Fruit fly (Drosophila melanogaster) whole organism, embryonic: ENCODE data around the gene CG11674.
A peak's percentile ranks its signal among the peaks of the same experiment; 100 is the strongest.

ENCODE experiments used
- C15 ChIP-seq: fragments of 200-800 bp; sonication (Bioruptor generic); IDR thresholded peaks from 3 replicates; pipeline ENCODE4 v1.3.6; 2022; ENCODE audit warnings: missing biosample characterization, missing genetic modification characterization
- CG1024 ChIP-seq: fragments of 200-800 bp; sonication (Bioruptor generic); IDR thresholded peaks from 2 replicates; pipeline ENCODE4 v1.3.6; 2022; ENCODE audit warnings: missing biosample characterization, missing genetic modification characterization
- CG10274 ChIP-seq: fragments of 200-800 bp; sonication (Bioruptor generic); optimal IDR thresholded peaks from 3 replicates; lab custom pipeline; 2017; ENCODE audit warnings: missing biosample characterization, mild to moderate bottlenecking, missing genetic modification characterization
- CG11085 ChIP-seq: fragments of 200-800 bp; sonication (Bioruptor generic); IDR thresholded peaks from 2 replicates; pipeline ENCODE4 v1.3.6; 2022; ENCODE audit warnings: missing biosample characterization, missing genetic modification characterization
- CG11093 ChIP-seq: fragments of 200-800 bp; sonication (Bioruptor generic); IDR thresholded peaks from 3 replicates; pipeline ENCODE4 v1.3.6; 2022; ENCODE audit warnings: missing biosample characterization, missing genetic modification characterization
- CG11247 ChIP-seq: fragments of 200-800 bp; sonication (Bioruptor generic); IDR thresholded peaks from 2 replicates; pipeline ENCODE4 v1.3.6; 2022; ENCODE audit warnings: missing biosample characterization, missing genetic modification characterization
- CG12071 ChIP-seq: fragments of 200-800 bp; sonication (Bioruptor generic); optimal IDR thresholded peaks from 3 replicates; lab custom pipeline; 2018; ENCODE audit warnings: missing biosample characterization, mild to moderate bottlenecking, missing genetic modification characterization
- CG12155 ChIP-seq: fragments of 200-800 bp; sonication (Bioruptor generic); optimal IDR thresholded peaks from 3 replicates; lab custom pipeline; 2016; ENCODE audit warnings: missing biosample characterization, missing genetic modification characterization
- CG13296 ChIP-seq: fragments of 200-800 bp; sonication (Bioruptor generic); optimal IDR thresholded peaks from 3 replicates; lab custom pipeline; 2018; ENCODE audit warnings: missing biosample characterization, mild to moderate bottlenecking, missing genetic modification characterization
- CG13424 ChIP-seq: fragments of 200-800 bp; sonication (Bioruptor generic); optimal IDR thresholded peaks from 2 replicates; lab custom pipeline; 2019; ENCODE audit warnings: missing biosample characterization, mild to moderate bottlenecking, missing genetic modification characterization, moderate library complexity
- CG13775 ChIP-seq: fragments of 200-800 bp; sonication (Bioruptor generic); optimal IDR thresholded peaks from 3 replicates; lab custom pipeline; 2017; ENCODE audit warnings: missing biosample characterization, mild to moderate bottlenecking, missing genetic modification characterization
- CG15601 ChIP-seq: fragments of 200-800 bp; sonication (Bioruptor generic); optimal IDR thresholded peaks from 3 replicates; lab custom pipeline; 2019; ENCODE audit warnings: missing biosample characterization, mild to moderate bottlenecking, missing genetic modification characterization, moderate library complexity
- CG30431 ChIP-seq: fragments of 200-800 bp; sonication (Bioruptor generic); optimal IDR thresholded peaks from 2 replicates; lab custom pipeline; 2017; ENCODE audit warnings: missing biosample characterization, missing genetic modification characterization
- CG31388 ChIP-seq: fragments of 200-800 bp; sonication (Bioruptor generic); optimal IDR thresholded peaks from 2 replicates; lab custom pipeline; 2016; ENCODE audit warnings: missing biosample characterization, missing genetic modification characterization
- CG32767 ChIP-seq: fragments of 200-800 bp; sonication (Bioruptor generic); IDR thresholded peaks from 2 replicates; pipeline ENCODE4 v1.3.6; 2022; ENCODE audit warnings: missing biosample characterization, missing genetic modification characterization
- CG33213 ChIP-seq: fragments of 200-800 bp; sonication (Bioruptor generic); optimal IDR thresholded peaks from 3 replicates; lab custom pipeline; 2016; ENCODE audit warnings: missing biosample characterization, missing genetic modification characterization
- CG34422 ChIP-seq: fragments of 200-800 bp; sonication (Bioruptor generic); IDR thresholded peaks from 3 replicates; pipeline ENCODE4 v1.3.6; 2022; ENCODE audit warnings: missing biosample characterization, missing genetic modification characterization
- CG42726 ChIP-seq: fragments of 200-800 bp; sonication (Bioruptor generic); IDR thresholded peaks from 2 replicates; pipeline ENCODE4 v1.3.6; 2022; ENCODE audit warnings: missing biosample characterization, missing genetic modification characterization; ENCODE audit not compliant: partially characterized antibody
- CG4820 ChIP-seq: fragments of 200-800 bp; sonication (Bioruptor generic); optimal IDR thresholded peaks from 3 replicates; lab custom pipeline; 2016; ENCODE audit warnings: missing biosample characterization, missing genetic modification characterization
- CG6765 ChIP-seq: fragments of 200-800 bp; sonication (Bioruptor generic); optimal IDR thresholded peaks from 3 replicates; lab custom pipeline; 2017; ENCODE audit warnings: missing biosample characterization, mild to moderate bottlenecking, missing genetic modification characterization
- CG6813 ChIP-seq: fragments of 200-800 bp; sonication (Bioruptor generic); optimal IDR thresholded peaks from 2 replicates; lab custom pipeline; 2017; ENCODE audit warnings: missing biosample characterization, missing genetic modification characterization, mild to moderate bottlenecking, moderate library complexity, missing genetic modification reagents
- CG8281 ChIP-seq: fragments of 200-800 bp; sonication (Bioruptor generic); optimal IDR thresholded peaks from 2 replicates; lab custom pipeline; 2018; ENCODE audit warnings: missing biosample characterization, mild to moderate bottlenecking, missing genetic modification characterization, moderate library complexity
- CG8924 ChIP-seq: fragments of 200-800 bp; optimal IDR thresholded peaks from 3 replicates; lab custom pipeline; 2019; ENCODE audit warnings: missing biosample characterization, mild to moderate bottlenecking, missing genetic modification characterization, moderate library complexity
- CG9437 ChIP-seq: fragments of 200-800 bp; sonication (Bioruptor generic); optimal IDR thresholded peaks from 2 replicates; lab custom pipeline; 2018; ENCODE audit warnings: missing biosample characterization, mild to moderate bottlenecking, missing genetic modification characterization
- D ChIP-seq, 2 experiments: fragments of 200-800 bp in 1 of 2; fragments of >200 bp in 1 of 2; sonication (Bioruptor generic) in 1 of 2; optimal IDR thresholded peaks; 2 replicates in 1 of 2; 3 replicates in 1 of 2; lab custom pipeline; 2017; ENCODE audit warnings: mild to moderate bottlenecking in 1 of 2, missing biosample characterization in 1 of 2, missing genetic modification characterization in 1 of 2, missing genetic modification reagents in 1 of 2
- Dref ChIP-seq: fragments of 200-800 bp; sonication (Bioruptor generic); IDR thresholded peaks from 2 replicates; pipeline ENCODE4 v1.3.6; 2022; ENCODE audit warnings: missing biosample characterization, missing genetic modification characterization
- Fer3 ChIP-seq: fragments of 200-800 bp; sonication (Bioruptor generic); optimal IDR thresholded peaks from 2 replicates; lab custom pipeline; 2018; ENCODE audit warnings: missing biosample characterization, mild to moderate bottlenecking, missing genetic modification characterization, moderate library complexity
- H15 ChIP-seq: fragments of 200-800 bp; sonication (Bioruptor generic); IDR thresholded peaks from 3 replicates; pipeline ENCODE4 v1.3.6; 2022; ENCODE audit warnings: missing biosample characterization, missing genetic modification characterization
- HLH4C ChIP-seq: fragments of 200-800 bp; sonication (Bioruptor generic); IDR thresholded peaks from 3 replicates; pipeline ENCODE4 v1.3.6; 2022; ENCODE audit warnings: missing biosample characterization, missing genetic modification characterization; ENCODE audit not compliant: partially characterized antibody
- Nf-YB ChIP-seq: fragments of 200-800 bp; sonication (Bioruptor generic); optimal IDR thresholded peaks from 3 replicates; lab custom pipeline; 2019; ENCODE audit warnings: missing biosample characterization, mild to moderate bottlenecking, missing genetic modification characterization, moderate library complexity
- bab2 ChIP-seq: fragments of 200-800 bp; sonication (Bioruptor generic); optimal IDR thresholded peaks from 2 replicates; lab custom pipeline; 2016; ENCODE audit warnings: missing biosample characterization, missing genetic modification characterization
- chn ChIP-seq: fragments of 200-800 bp; sonication (Bioruptor generic); optimal IDR thresholded peaks from 2 replicates; lab custom pipeline; 2016; ENCODE audit warnings: missing biosample characterization, missing genetic modification characterization
- dan ChIP-seq: fragments of 200-800 bp; sonication (Bioruptor generic); IDR thresholded peaks from 2 replicates; pipeline ENCODE4 v1.3.6; 2022; ENCODE audit warnings: missing biosample characterization, missing genetic modification characterization
- dysf ChIP-seq: fragments of 200-800 bp; sonication (Bioruptor generic); IDR thresholded peaks from 3 replicates; pipeline ENCODE4 v1.3.6; 2022; ENCODE audit warnings: missing biosample characterization, missing genetic modification characterization
- ems ChIP-seq: fragments of 200-800 bp; sonication (Bioruptor generic); optimal IDR thresholded peaks from 3 replicates; lab custom pipeline; 2016; ENCODE audit warnings: missing biosample characterization, missing genetic modification characterization
- fd96Cb ChIP-seq: fragments of 200-800 bp; sonication (Bioruptor generic); optimal IDR thresholded peaks from 2 replicates; lab custom pipeline; 2018; ENCODE audit warnings: missing biosample characterization, mild to moderate bottlenecking, missing genetic modification characterization, moderate library complexity
- ftz-f1 ChIP-seq: fragments of 200-800 bp; sonication (Bioruptor generic); optimal IDR thresholded peaks from 2 replicates; lab custom pipeline; 2016; ENCODE audit warnings: missing biosample characterization, missing genetic modification characterization
- hbn ChIP-seq: fragments of 200-800 bp; sonication (Bioruptor generic); IDR thresholded peaks from 2 replicates; pipeline ENCODE4 v1.3.6; 2022; ENCODE audit warnings: missing biosample characterization, missing genetic modification characterization; ENCODE audit not compliant: partially characterized antibody
- jigr1 ChIP-seq: fragments of 200-800 bp; sonication (Bioruptor generic); IDR thresholded peaks from 3 replicates; pipeline ENCODE4 v1.3.6; 2022; ENCODE audit warnings: missing biosample characterization, missing genetic modification characterization
- mam ChIP-seq: fragments of 200-800 bp; sonication (Bioruptor generic); optimal IDR thresholded peaks from 3 replicates; lab custom pipeline; 2016; ENCODE audit warnings: missing biosample characterization, missing genetic modification characterization
- oc ChIP-seq: fragments of 200-800 bp; sonication (Bioruptor generic); optimal IDR thresholded peaks from 2 replicates; lab custom pipeline; 2018; ENCODE audit warnings: missing biosample characterization, mild to moderate bottlenecking, missing genetic modification characterization, moderate library complexity
- odd ChIP-seq: fragments of 200-800 bp; sonication (Bioruptor generic); optimal IDR thresholded peaks from 2 replicates; lab custom pipeline; 2017; ENCODE audit warnings: missing biosample characterization, mild to moderate bottlenecking, missing genetic modification characterization
- pb ChIP-seq: fragments of 200-800 bp; sonication (Bioruptor generic); optimal IDR thresholded peaks from 3 replicates; lab custom pipeline; 2016; ENCODE audit warnings: missing biosample characterization, missing genetic modification characterization
- psq ChIP-seq: fragments of 200-800 bp; sonication (Bioruptor generic); optimal IDR thresholded peaks from 2 replicates; lab custom pipeline; 2017; ENCODE audit warnings: missing biosample characterization, missing genetic modification characterization
- row ChIP-seq: fragments of 200-800 bp; sonication (Bioruptor generic); IDR thresholded peaks from 3 replicates; pipeline ENCODE4 v1.3.6; 2022; ENCODE audit warnings: missing biosample characterization, missing genetic modification characterization
- slou ChIP-seq: fragments of 200-800 bp; sonication (Bioruptor generic); optimal IDR thresholded peaks from 3 replicates; lab custom pipeline; 2016; ENCODE audit warnings: missing biosample characterization, missing genetic modification characterization
- sr ChIP-seq: fragments of 200-800 bp; sonication (Bioruptor generic); IDR thresholded peaks from 3 replicates; pipeline ENCODE4 v1.3.6; 2022; ENCODE audit warnings: missing biosample characterization, missing genetic modification characterization
- tll ChIP-seq, 2 experiments: fragments of 200-800 bp in 1 of 2; fragments of >200 bp in 1 of 2; sonication (Bioruptor generic) in 1 of 2; optimal IDR thresholded peaks; 2 replicates each; lab custom pipeline; 2017 to 2019; ENCODE audit warnings: missing biosample characterization in 2 of 2, missing genetic modification characterization in 2 of 2, mild to moderate bottlenecking in 1 of 2, moderate library complexity in 1 of 2

The CG11674 gene

dm6 chrX:14214505-14215449 lies 10.9 kb downstream of the CG11674 start (continued):
- TF ChIP-seq dysf (GFP tag; lab: Robert Waterston, UW) (peak; percentile 69), H15 (GFP tag; lab: Robert Waterston, UW) (no peak), slou (no peak), CG8924 (tag; lab: Kevin White, UChicago) (peak; percentile 37), CG32767 (GFP tag; lab: Robert Waterston, UW) (0 out of 2 replicates have a peak, but pooled peaks have one; percentile 24), CG6813 (GFP tag; lab: Kevin White, UChicago) (no peak), CG42726 (GFP tag; lab: Robert Waterston, UW) (no peak), odd (GFP tag; lab: Kevin White, UChicago) (no peak), CG12155 (GFP tag; lab: Kevin White, UChicago) (peak; percentile 12), fd96Cb (tag; lab: Kevin White, UChicago) (peak; percentile 46), CG30431 (no peak), CG33213 (GFP tag; lab: Kevin White, UChicago) (no peak), CG12071 (GFP tag; lab: Kevin White, UChicago) (no peak), dan (GFP tag; lab: Robert Waterston, UW) (no peak), CG6765 (GFP tag; lab: Kevin White, UChicago) (peak; percentile 50), row (GFP tag; lab: Robert Waterston, UW) (peak; percentile 53), sr (GFP tag; lab: Robert Waterston, UW) (no peak), CG10274 (peak; percentile 46), chn (GFP tag; lab: Kevin White, UChicago) (no peak), CG9437 (GFP tag; lab: Kevin White, UChicago) (no peak), C15 (GFP tag; lab: Robert Waterston, UW) (no peak), HLH4C (GFP tag; lab: Robert Waterston, UW) (no peak), CG13424 (tag; lab: Kevin White, UChicago) (peak; percentile 46), ftz-f1 (GFP tag; lab: Kevin White, UChicago) (no peak), CG4820 (no peak), Fer3 (peak; percentile 36), psq (GFP tag; lab: Kevin White, UChicago) (no peak), oc (tag; lab: Kevin White, UChicago) (no peak), jigr1 (GFP tag; lab: Robert Waterston, UW) (no peak), pb (GFP tag; lab: Kevin White, UChicago) (no peak), CG13775 (peak; percentile 49), CG8281 (tag; lab: Kevin White, UChicago) (no peak), Dref (GFP tag; lab: Robert Waterston, UW) (no peak), Nf-YB (GFP tag; lab: Kevin White, UChicago) (no peak), bab2 (GFP tag; lab: Kevin White, UChicago) (no peak), mam (GFP tag; lab: Kevin White, UChicago) (no peak), CG15601 (tag; lab: Kevin White, UChicago) (no peak), CG1024 (GFP tag; lab: Robert Waterston, UW) (no peak), hbn (no peak), CG34422 (GFP tag; lab: Robert Waterston, UW) (peak; percentile 43; the same call in 1 of the 3 replicates), CG11093 (GFP tag; lab: Robert Waterston, UW) (0 out of 3 replicates have a peak, but pooled peaks have one; percentile 30), D (optimal IDR thresholded peaks at IDR 0.05; lab: Kevin White, UChicago) (no peak), D (GFP tag; optimal IDR thresholded peaks at IDR 0.05; lab: Kevin White, UChicago) (no peak), CG31388 (GFP tag; lab: Kevin White, UChicago) (no peak), CG13296 (GFP tag; lab: Kevin White, UChicago) (peak; percentile 19), tll (GFP tag; optimal IDR thresholded peaks at IDR 0.05; lab: Kevin White, UChicago) (no peak), CG11247 (GFP tag; lab: Robert Waterston, UW) (no peak; the same call in 1 of the 2 replicates), ems (GFP tag; lab: Kevin White, UChicago) (no peak), CG11085 (no peak)
